Fruit fly (Drosophila melanogaster) whole organism, embryonic: ENCODE data around the gene CG17996.

Experiments
- Antp ChIP-seq: fragments of 200-800 bp; sonication (Bioruptor generic); optimal IDR thresholded peaks from 3 replicates; lab custom pipeline; 2016; ENCODE audit warnings: missing biosample characterization, missing genetic modification characterization
- BEAF-32 ChIP-seq: fragments of 200-800 bp; sonication (Bioruptor generic); optimal IDR thresholded peaks from 3 replicates; lab custom pipeline; 2017; ENCODE audit warnings: missing biosample characterization, missing genetic modification characterization, mild to moderate bottlenecking, moderate library complexity, missing genetic modification reagents
- CG11560 ChIP-seq: fragments of 200-800 bp; sonication (Bioruptor generic); IDR thresholded peaks from 3 replicates; pipeline ENCODE4 v1.3.6; 2022; ENCODE audit warnings: missing biosample characterization, missing genetic modification characterization
- CG1233 ChIP-seq: fragments of 200-800 bp; sonication (Bioruptor generic); optimal IDR thresholded peaks from 4 replicates; lab custom pipeline; 2018; ENCODE audit warnings: missing biosample characterization, mild to moderate bottlenecking, missing genetic modification characterization
- CG12942 ChIP-seq: fragments of 200-800 bp; sonication (Bioruptor generic); optimal IDR thresholded peaks from 3 replicates; lab custom pipeline; 2016; ENCODE audit warnings: missing biosample characterization, missing genetic modification characterization
- CG15073 ChIP-seq: fragments of 200-800 bp; sonication (Bioruptor generic); optimal IDR thresholded peaks from 2 replicates; lab custom pipeline; 2016; ENCODE audit warnings: missing biosample characterization, missing genetic modification characterization
- CG1529 ChIP-seq: fragments of 200-800 bp; sonication (Bioruptor generic); optimal IDR thresholded peaks from 3 replicates; lab custom pipeline; 2018; ENCODE audit warnings: missing biosample characterization, missing genetic modification characterization
- CG2120 ChIP-seq: fragments of 200-800 bp; sonication (Bioruptor generic); optimal IDR thresholded peaks from 3 replicates; lab custom pipeline; 2016; ENCODE audit warnings: missing biosample characterization, missing genetic modification characterization
- CG3281 ChIP-seq: fragments of 200-800 bp; sonication (Bioruptor generic); optimal IDR thresholded peaks from 3 replicates; lab custom pipeline; 2017; ENCODE audit warnings: missing biosample characterization, mild to moderate bottlenecking, missing genetic modification characterization
- CG4282 ChIP-seq: fragments of 200-800 bp; sonication (Bioruptor generic); optimal IDR thresholded peaks from 2 replicates; lab custom pipeline; 2016; ENCODE audit warnings: missing biosample characterization, missing genetic modification characterization
- CG4424 ChIP-seq: fragments of 200-800 bp; sonication (Bioruptor generic); optimal IDR thresholded peaks from 3 replicates; lab custom pipeline; 2016; ENCODE audit warnings: missing biosample characterization, missing genetic modification characterization
- CG4820 ChIP-seq: fragments of 200-800 bp; sonication (Bioruptor generic); optimal IDR thresholded peaks from 3 replicates; lab custom pipeline; 2016; ENCODE audit warnings: missing biosample characterization, missing genetic modification characterization
- CG9932 ChIP-seq: fragments of 200-800 bp; sonication (Bioruptor generic); IDR thresholded peaks from 2 replicates; pipeline ENCODE4 v1.3.6; 2022; ENCODE audit warnings: missing biosample characterization, missing genetic modification characterization
- Ets65A ChIP-seq: fragments of 200-800 bp; sonication (Bioruptor generic); peaks from one replicate; lab custom pipeline; 2016; ENCODE audit warnings: missing biosample characterization, missing genetic modification characterization
- GATAe ChIP-seq: fragments of 200-800 bp; sonication (Bioruptor generic); conservative IDR thresholded peaks from 2 replicates; pipeline ENCODE4 v1.3.6; 2022; ENCODE audit warnings: missing biosample characterization, missing genetic modification characterization
- H15 ChIP-seq: fragments of 200-800 bp; sonication (Bioruptor generic); IDR thresholded peaks from 3 replicates; pipeline ENCODE4 v1.3.6; 2022; ENCODE audit warnings: missing biosample characterization, missing genetic modification characterization
- Hr3 ChIP-seq: fragments of 200-800 bp; sonication (Bioruptor generic); optimal IDR thresholded peaks from 3 replicates; lab custom pipeline; 2016; ENCODE audit warnings: missing biosample characterization, missing genetic modification characterization
- Med ChIP-seq: fragments of 200-800 bp; sonication (Bioruptor generic); peaks from one replicate; lab custom pipeline; 2016; ENCODE audit warnings: missing biosample characterization, missing genetic modification characterization, mild to moderate bottlenecking, inconsistent platforms, moderate library complexity
- Meics ChIP-seq: fragments of 200-800 bp; sonication (Bioruptor generic); optimal IDR thresholded peaks from 2 replicates; lab custom pipeline; 2017; ENCODE audit warnings: missing biosample characterization, mild to moderate bottlenecking, missing genetic modification characterization
- Mes4 ChIP-seq: fragments of 200-800 bp; sonication (Bioruptor generic); optimal IDR thresholded peaks from 2 replicates; lab custom pipeline; 2016; ENCODE audit warnings: missing biosample characterization, missing genetic modification characterization
- NC2β ChIP-seq: fragments of 200-800 bp; sonication (Bioruptor generic); optimal IDR thresholded peaks from 2 replicates; lab custom pipeline; 2016; ENCODE audit warnings: missing biosample characterization, missing genetic modification characterization
- Pdp1 ChIP-seq, 2 experiments: fragments of 200-800 bp; sonication (Bioruptor generic); optimal IDR thresholded peaks; 3 replicates each; lab custom pipeline; 2016; ENCODE audit warnings: missing biosample characterization in 2 of 2, missing genetic modification characterization in 2 of 2, mild to moderate bottlenecking in 1 of 2, moderate library complexity in 1 of 2
- Rfx ChIP-seq: fragments of 200-800 bp; sonication (Bioruptor generic); IDR thresholded peaks from 2 replicates; pipeline ENCODE4 v1.3.6; 2022; ENCODE audit warnings: missing biosample characterization, missing genetic modification characterization
- Rx ChIP-seq: fragments of 200-800 bp; sonication (Bioruptor generic); IDR thresholded peaks from 2 replicates; pipeline ENCODE4 v1.3.6; 2022; ENCODE audit warnings: missing biosample characterization, missing genetic modification characterization
- Sox102F ChIP-seq: fragments of 200-800 bp; sonication (Bioruptor generic); optimal IDR thresholded peaks from 2 replicates; lab custom pipeline; 2018; ENCODE audit warnings: missing biosample characterization, mild to moderate bottlenecking, missing genetic modification characterization, moderate library complexity
- Taf1 ChIP-seq: fragments of 200-800 bp; sonication (Bioruptor generic); IDR thresholded peaks from 2 replicates; pipeline ENCODE4 v1.3.6; 2022; ENCODE audit warnings: missing biosample characterization, missing genetic modification characterization
- Tbp ChIP-seq: fragments of >200 bp; optimal IDR thresholded peaks from 2 replicates; lab custom pipeline; 2018; ENCODE audit warnings: missing biosample characterization, missing genetic modification characterization
- ci ChIP-seq: fragments of 200-800 bp; sonication (Bioruptor generic); IDR thresholded peaks from 3 replicates; pipeline ENCODE4 v1.3.6; 2022; ENCODE audit warnings: missing biosample characterization, missing genetic modification characterization
- dm ChIP-seq: fragments of 200-800 bp; sonication (Bioruptor generic); optimal IDR thresholded peaks from 3 replicates; lab custom pipeline; 2016; ENCODE audit warnings: missing biosample characterization, missing genetic modification characterization
- ems ChIP-seq: fragments of 200-800 bp; sonication (Bioruptor generic); optimal IDR thresholded peaks from 3 replicates; lab custom pipeline; 2016; ENCODE audit warnings: missing biosample characterization, missing genetic modification characterization
- ewg ChIP-seq: fragments of 200-800 bp; sonication (Bioruptor generic); optimal IDR thresholded peaks from 3 replicates; lab custom pipeline; 2017; ENCODE audit warnings: mild to moderate bottlenecking, missing biosample characterization, missing genetic modification reagents, missing genetic modification characterization
- gce ChIP-seq: fragments of 200-800 bp; sonication (Bioruptor generic); IDR thresholded peaks from 3 replicates; pipeline ENCODE4 v1.3.6; 2022; ENCODE audit warnings: missing biosample characterization, missing genetic modification characterization
- gem ChIP-seq: fragments of 200-800 bp; sonication (Bioruptor generic); optimal IDR thresholded peaks from 2 replicates; lab custom pipeline; 2019; ENCODE audit warnings: missing biosample characterization, mild to moderate bottlenecking, missing genetic modification characterization, moderate library complexity
- hb ChIP-seq: fragments of 200-800 bp; sonication (Bioruptor generic); IDR thresholded peaks from 3 replicates; pipeline ENCODE4 v1.3.6; 2022; ENCODE audit warnings: missing biosample characterization, missing genetic modification characterization; ENCODE audit not compliant: partially characterized antibody
- inv ChIP-seq: fragments of 200-800 bp; sonication (Bioruptor generic); IDR thresholded peaks from 2 replicates; pipeline ENCODE4 v1.3.6; 2022; ENCODE audit warnings: missing biosample characterization, missing genetic modification characterization; ENCODE audit not compliant: partially characterized antibody
- lola ChIP-seq, 3 experiments: fragments of >200 bp in 2 of 3; fragments of 200-800 bp in 1 of 3; sonication (Bioruptor generic) in 1 of 3; optimal IDR thresholded peaks; 2 replicates each; lab custom pipeline; 2017 to 2019; ENCODE audit warnings: missing biosample characterization in 3 of 3, missing genetic modification characterization in 3 of 3, mild to moderate bottlenecking in 1 of 3, moderate library complexity in 1 of 3
- mirr ChIP-seq: fragments of 200-800 bp; sonication (Bioruptor generic); optimal IDR thresholded peaks from 3 replicates; lab custom pipeline; 2018; ENCODE audit warnings: missing biosample characterization, mild to moderate bottlenecking, missing genetic modification characterization
- nmo ChIP-seq: fragments of 200-800 bp; sonication (Bioruptor generic); optimal IDR thresholded peaks from 2 replicates; lab custom pipeline; 2018; ENCODE audit warnings: missing biosample characterization, mild to moderate bottlenecking, missing genetic modification characterization, moderate library complexity
- pita ChIP-seq: fragments of 200-800 bp; sonication (Bioruptor generic); optimal IDR thresholded peaks from 2 replicates; lab custom pipeline; 2017; ENCODE audit warnings: missing biosample characterization, mild to moderate bottlenecking, missing genetic modification characterization
- sens ChIP-seq: fragments of 200-800 bp; sonication (Bioruptor generic); peaks from one replicate; lab custom pipeline; 2016; ENCODE audit warnings: missing biosample characterization, missing genetic modification characterization
- slbo ChIP-seq: fragments of 200-800 bp; sonication (Bioruptor generic); IDR thresholded peaks from 2 replicates; pipeline ENCODE4 v1.3.6; 2022; ENCODE audit warnings: missing biosample characterization, missing genetic modification characterization
- sr ChIP-seq: fragments of 200-800 bp; sonication (Bioruptor generic); IDR thresholded peaks from 3 replicates; pipeline ENCODE4 v1.3.6; 2022; ENCODE audit warnings: missing biosample characterization, missing genetic modification characterization
- stwl ChIP-seq: fragments of 200-800 bp; sonication (Bioruptor generic); optimal IDR thresholded peaks from 3 replicates; lab custom pipeline; 2018; ENCODE audit warnings: missing biosample characterization, mild to moderate bottlenecking, missing genetic modification characterization, moderate library complexity
- sug ChIP-seq: fragments of 200-800 bp; optimal IDR thresholded peaks from 2 replicates; lab custom pipeline; 2019; ENCODE audit warnings: missing biosample characterization, mild to moderate bottlenecking, missing genetic modification characterization, moderate library complexity
- toy ChIP-seq: fragments of 200-800 bp; sonication (Bioruptor generic); IDR thresholded peaks from 2 replicates; pipeline ENCODE4 v1.3.6; 2022; ENCODE audit warnings: missing biosample characterization, missing genetic modification characterization
- ttk ChIP-seq: fragments of 200-800 bp; sonication (Bioruptor generic); IDR thresholded peaks from 2 replicates; pipeline ENCODE4 v2.1.2; 2022; ENCODE audit warnings: missing biosample characterization, missing genetic modification characterization
- unpg ChIP-seq: fragments of 200-800 bp; sonication (Bioruptor generic); optimal IDR thresholded peaks from 3 replicates; lab custom pipeline; 2018; ENCODE audit warnings: missing biosample characterization, mild to moderate bottlenecking, missing genetic modification characterization, moderate library complexity
- zfh2 ChIP-seq: fragments of 200-800 bp; sonication (Bioruptor generic); optimal IDR thresholded peaks from 2 replicates; lab custom pipeline; 2016; ENCODE audit warnings: missing biosample characterization, missing genetic modification characterization

The CG17996 gene

DNA sequence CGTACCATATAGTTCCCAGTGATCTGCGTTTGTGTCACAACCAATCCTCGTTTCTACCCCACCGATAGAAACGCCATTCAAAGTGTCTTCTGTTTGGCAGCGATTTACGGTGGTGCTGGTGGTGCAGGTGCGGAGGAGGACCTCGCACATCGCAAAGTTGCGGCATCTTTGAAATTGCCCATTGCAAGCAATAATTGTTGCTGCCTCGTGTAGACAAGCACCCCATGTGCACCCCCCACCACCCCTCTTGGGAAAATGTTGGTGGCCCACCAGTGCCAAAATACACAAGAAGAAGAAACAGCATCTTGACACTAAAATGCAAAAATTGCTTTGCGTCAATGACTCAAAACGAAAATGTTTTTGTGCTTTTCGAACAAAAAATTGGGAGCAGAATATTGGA is 33.6 kb upstream of the CG17996 start:
- 0 out of 2 replicates have a peak, but pooled peaks have one; percentile 21 for TF ChIP-seq toy (GFP tag; lab: Robert Waterston, UW)
- no peak for TF ChIP-seq CG4820 (GFP tag; lab: Kevin White, UChicago)
- no peak for TF ChIP-seq CG4424
- no peak for TF ChIP-seq CG1529 (GFP tag; lab: Kevin White, UChicago)
- no peak for TF ChIP-seq ttk
- TF ChIP-seq Ets65A, result peak; percentile 58
- no peak for TF ChIP-seq CG9932
- TF ChIP-seq Mes4 (GFP tag; lab: Kevin White, UChicago), result no peak

DNA sequence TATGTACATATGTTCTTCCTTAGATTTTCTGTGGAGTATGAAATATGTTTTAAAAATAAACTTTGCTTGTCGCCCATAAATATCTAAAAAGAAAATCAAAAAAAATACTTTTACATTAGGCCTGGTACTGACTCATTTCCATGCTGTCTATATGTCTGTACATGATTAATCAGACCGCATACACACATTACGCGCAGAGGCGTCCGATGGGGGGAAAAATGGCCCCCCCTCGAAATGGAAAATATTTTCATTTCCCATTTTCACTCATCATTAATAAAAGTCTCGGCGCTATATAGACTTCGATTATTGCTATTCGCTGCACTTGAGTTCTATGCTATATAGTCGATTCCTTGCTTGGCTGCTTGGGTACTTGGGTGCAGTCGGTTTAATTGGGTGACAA is 31.1 kb upstream of the CG17996 start:
- peak; percentile 65 for TF ChIP-seq sens (GFP tag; lab: Kevin White, UChicago)
- no peak for TF ChIP-seq CG1233
- no peak for TF ChIP-seq BEAF-32 (GFP tag; lab: Kevin White, UChicago)
- TF ChIP-seq Hr3 (GFP tag; lab: Kevin White, UChicago), result no peak
- peak; percentile 37 for TF ChIP-seq Sox102F (GFP tag; lab: Kevin White, UChicago)
- peak; percentile 23; the same call in 1 of the 2 replicates for TF ChIP-seq Rfx (GFP tag; lab: Robert Waterston, UW)
- TF ChIP-seq ems (GFP tag; lab: Kevin White, UChicago), result no peak
- no peak for TF ChIP-seq CG4282 (GFP tag; lab: Kevin White, UChicago)
- TF ChIP-seq CG9932, result 0 out of 2 replicates have a peak, but pooled peaks have one; percentile 11
- TF ChIP-seq CG2120 (GFP tag; lab: Kevin White, UChicago), result peak; percentile 10
- TF ChIP-seq inv, result no peak
- TF ChIP-seq Ets65A, result peak; percentile 76
- TF ChIP-seq ci (GFP tag; lab: Robert Waterston, UW), result 0 out of 3 replicates have a peak, but pooled peaks have one; percentile 37
- no peak for TF ChIP-seq CG1529 (GFP tag; lab: Kevin White, UChicago)
- TF ChIP-seq dm (GFP tag; lab: Kevin White, UChicago), result no peak
- peak; percentile 11 for TF ChIP-seq sug (tag; lab: Kevin White, UChicago)
- peak; percentile 4 for TF ChIP-seq gem (tag; lab: Kevin White, UChicago)
- peak; percentile 11 for TF ChIP-seq unpg (GFP tag; lab: Kevin White, UChicago)
- no peak for TF ChIP-seq ewg (GFP tag; lab: Kevin White, UChicago)
- TF ChIP-seq slbo (GFP tag; lab: Robert Waterston, UW), result peak; percentile 35; the same call in 1 of the 2 replicates
- no peak for TF ChIP-seq NC2β (GFP tag; lab: Kevin White, UChicago)
- TF ChIP-seq gce, result 0 out of 3 replicates have a peak, but pooled peaks have one; percentile 27
- TF ChIP-seq Meics, result no peak
- 0 out of 2 replicates have a peak, but pooled peaks have one; percentile 7 for TF ChIP-seq Taf1 (GFP tag; lab: Robert Waterston, UW)
- TF ChIP-seq nmo (GFP tag; lab: Kevin White, UChicago), result no peak
- TF ChIP-seq Med (GFP tag; lab: Kevin White, UChicago), result peak; percentile 59
- TF ChIP-seq Rx (GFP tag; lab: Robert Waterston, UW), result no peak
- TF ChIP-seq CG15073 (GFP tag; lab: Kevin White, UChicago), result no peak

DNA sequence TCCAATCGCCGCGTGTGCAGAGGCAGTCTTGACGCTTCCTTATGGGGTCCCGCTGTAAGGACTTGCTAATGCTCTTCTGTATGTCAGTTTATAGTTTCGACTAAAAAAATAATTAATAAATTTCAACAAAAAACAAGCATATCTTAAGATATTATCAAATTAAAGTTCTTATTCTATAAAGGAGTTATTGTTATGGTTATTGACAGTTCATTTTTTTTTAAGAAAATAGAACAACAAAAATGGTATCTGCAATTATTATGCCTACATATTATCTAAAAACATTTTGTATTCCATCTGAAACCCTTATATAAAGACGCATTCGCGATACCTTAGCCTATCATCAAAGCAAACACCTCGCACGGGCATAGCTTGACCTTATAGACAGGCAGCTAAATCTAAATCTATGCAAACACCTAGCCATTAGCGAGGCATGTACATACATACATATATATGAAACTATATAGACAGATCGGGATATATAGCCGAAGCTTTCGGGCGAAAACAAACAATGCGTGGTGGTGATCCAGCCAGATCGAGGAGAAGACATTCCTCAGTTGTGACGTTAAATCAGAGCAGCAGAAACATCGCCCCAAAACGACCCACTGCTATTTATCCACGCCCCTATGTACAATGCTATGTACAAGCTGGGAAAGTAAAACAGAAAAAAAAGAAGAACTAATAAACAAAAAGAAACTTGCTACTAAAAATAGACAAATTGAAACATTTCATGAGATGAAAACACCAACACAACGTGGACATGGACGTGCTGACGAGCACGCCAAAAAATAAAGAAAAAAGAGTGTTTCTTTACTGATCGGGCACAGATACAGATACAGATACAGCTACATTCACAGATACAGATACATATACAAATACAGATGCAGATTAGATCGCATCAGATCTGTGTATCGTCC is 29.9 kb upstream of the CG17996 start, which contains the start of gene ppk17:
TSS of gene ppk17 (minus strand) at position 51 of the 914 bp plus-strand sequence.
- TF ChIP-seq CG3281 (GFP tag; lab: Kevin White, UChicago) (no peak), lola (GFP tag; optimal IDR thresholded peaks at IDR 0.05; lab: Kevin White, UChicago) (no peak), hb (GFP tag; lab: Robert Waterston, UW) (no peak), Antp (no peak), CG11560 (tag; lab: Robert Waterston, UW) (no peak), pita (GFP tag; lab: Kevin White, UChicago) (no peak), mirr (GFP tag; lab: Kevin White, UChicago) (no peak), sr (GFP tag; lab: Robert Waterston, UW) (no peak), Tbp (GFP tag; lab: Kevin White, UChicago) (no peak), GATAe (no peak), H15 (GFP tag; lab: Robert Waterston, UW) (no peak), Pdp1 (GFP tag; optimal IDR thresholded peaks at IDR 0.05; lab: Kevin White, UChicago) (peak in 1 of 2 experiments; percentile 6), zfh2 (no peak), CG12942 (no peak), stwl (tag; lab: Kevin White, UChicago) (no peak)
